Worm (Caenorhabditis elegans) whole organism, young adult: ENCODE measurements around the gene ech-8.

Experiments used
- B0019.2 ChIP-seq: fragments of 200-800 bp; sonication (Bioruptor generic); conservative IDR thresholded peaks from 2 replicates; pipeline ENCODE4 v1.3.6; 2022; ENCODE audit warnings: missing genetic modification reagents, missing genetic modification characterization, missing compliant biosample characterization
- F57C9.4 ChIP-seq: sonication (generic microtip); optimal IDR thresholded peaks from 2 replicates; lab custom pipeline; 2017; ENCODE audit warnings: mild to moderate bottlenecking, missing genetic modification characterization, missing compliant biosample characterization
- ceh-40 ChIP-seq: fragments of 200-800 bp; sonication (Bioruptor generic); IDR thresholded peaks from 2 replicates; pipeline ENCODE4 v1.3.6; 2022; ENCODE audit warnings: missing genetic modification characterization, missing compliant biosample characterization
- ceh-91 ChIP-seq: fragments of 200-800 bp; sonication (Bioruptor generic); IDR thresholded peaks from 2 replicates; pipeline ENCODE4 v1.3.6; 2022; ENCODE audit warnings: missing genetic modification reagents, missing genetic modification characterization, missing compliant biosample characterization
- egrh-3 ChIP-seq: fragments of 200-800 bp; sonication (Bioruptor generic); IDR thresholded peaks from 2 replicates; pipeline ENCODE4 v1.3.6; 2022; ENCODE audit warnings: missing genetic modification reagents, missing genetic modification characterization, missing compliant biosample characterization
- ets-4 ChIP-seq: fragments of 200-800 bp; sonication (Bioruptor generic); optimal IDR thresholded peaks from 2 replicates; lab custom pipeline; 2018; ENCODE audit warnings: mild to moderate bottlenecking, missing genetic modification characterization, missing compliant biosample characterization
- hmg-20 ChIP-seq: fragments of 200-800 bp; sonication (Bioruptor generic); IDR thresholded peaks from 2 replicates; pipeline ENCODE4 v1.3.6; 2022; ENCODE audit warnings: missing genetic modification reagents, missing genetic modification characterization, missing compliant biosample characterization
- mcd-1 ChIP-seq: fragments of 200-800 bp; sonication (Bioruptor generic); IDR thresholded peaks from 2 replicates; pipeline ENCODE4 v1.3.6; 2022; ENCODE audit warnings: missing genetic modification reagents, missing genetic modification characterization, missing compliant biosample characterization
- pha-4 ChIP-seq: fragments of 150-350 bp; sonication (generic microtip); optimal IDR thresholded peaks from 2 replicates; lab custom pipeline; 2014; ENCODE audit warnings: missing biosample characterization, missing genetic modification reagents, missing genetic modification characterization
- sdz-38 ChIP-seq: sonication (generic microtip); optimal IDR thresholded peaks from 2 replicates; lab custom pipeline; 2016; ENCODE audit warnings: missing genotype, missing genetic modification characterization, missing compliant biosample characterization
- sea-2 ChIP-seq: fragments of 200-800 bp; sonication (Bioruptor generic); IDR thresholded peaks from 2 replicates; pipeline ENCODE4 v1.3.6; 2022; ENCODE audit warnings: missing genetic modification characterization, missing compliant biosample characterization
- tbp1 ChIP-seq: fragments of 200-800 bp; sonication (Bioruptor generic); optimal IDR thresholded peaks from 2 replicates; lab custom pipeline; 2018; ENCODE audit warnings: mild to moderate bottlenecking, missing genetic modification characterization, missing compliant biosample characterization
- unc-130 ChIP-seq: sonication (generic microtip); optimal IDR thresholded peaks from 2 replicates; lab custom pipeline; 2016; ENCODE audit warnings: missing genetic modification reagents, missing genetic modification characterization, missing compliant biosample characterization

DNA sequence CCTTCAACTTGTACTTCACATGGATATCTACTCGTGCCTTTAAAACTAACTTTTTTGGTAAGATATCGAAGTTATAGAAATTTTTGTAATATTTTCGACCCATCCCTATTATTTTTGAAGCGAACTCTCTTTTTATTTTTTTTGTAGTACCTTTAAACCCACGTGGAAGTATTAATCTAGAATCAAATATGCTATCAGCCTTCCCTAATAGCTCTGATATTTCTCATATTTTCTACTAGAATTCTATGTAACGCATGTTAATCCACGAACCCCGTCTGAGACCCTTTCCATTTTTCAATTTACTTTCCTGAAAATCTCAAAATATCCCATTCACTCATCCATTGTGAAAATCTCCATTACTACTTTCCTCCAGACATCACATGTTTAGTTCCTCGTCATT, 34.4 kb upstream of the ech-8 start:
- TF ChIP-seq sdz-38 (tag; lab: Kevin White, UChicago): no peak
- TF ChIP-seq mcd-1 (GFP tag; lab: Robert Waterston, UW): no peak
- no peak for TF ChIP-seq egrh-3
- TF ChIP-seq tbp1 (GFP tag; lab: Kevin White, UChicago): no peak
- no peak for TF ChIP-seq hmg-20 (GFP tag; lab: Robert Waterston, UW)
- TF ChIP-seq F57C9.4: no peak
- no peak for TF ChIP-seq ets-4 (GFP tag; lab: Kevin White, UChicago)
- no peak for TF ChIP-seq ceh-40 (GFP tag; lab: Robert Waterston, UW)
- TF ChIP-seq sea-2: no peak
- no peak for TF ChIP-seq pha-4 (tag; lab: Kevin White, UChicago)
- TF ChIP-seq B0019.2 (GFP tag; lab: Robert Waterston, UW): no peak
- no peak for TF ChIP-seq unc-130 (GFP tag; lab: Kevin White, UChicago)
- no peak for TF ChIP-seq ceh-91 (GFP tag; lab: Robert Waterston, UW)
